Worm (Caenorhabditis elegans): ENCODE measurements around the gene gsy-1.

DNA sequence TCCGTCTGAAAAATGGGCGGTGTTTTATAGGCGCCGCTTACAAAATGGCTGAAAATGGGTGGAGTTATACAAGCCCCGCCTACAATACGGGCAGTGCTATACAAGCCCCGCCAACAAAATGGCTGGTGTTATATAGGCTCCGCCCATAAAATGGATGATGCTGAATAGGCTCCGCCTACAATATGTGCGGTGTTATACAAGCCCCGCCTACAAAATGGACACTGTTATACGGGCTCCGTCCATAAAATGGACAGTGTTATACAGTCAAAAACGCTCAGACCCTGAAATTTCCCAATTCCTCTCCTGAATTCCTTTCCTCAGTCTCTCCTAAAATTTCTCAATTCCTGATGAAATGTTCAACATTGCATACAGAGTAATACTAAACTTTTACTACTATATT is 11.8 kb downstream of the gsy-1 start:
- TF ChIP-seq ztf-4 (tag; optimal IDR thresholded peaks at IDR 0.05) (no peak), ceh-90 (tag; optimal IDR thresholded peaks at IDR 0.05) (no peak), fos-1 (tag; optimal IDR thresholded peaks at IDR 0.05) (no peak), ztf-11 (tag; optimal IDR thresholded peaks at IDR 0.05) (no peak), lsy-2 (tag; optimal IDR thresholded peaks at IDR 0.05) (no peak), lin-15B (tag; optimal IDR thresholded peaks at IDR 0.05) (no peak), pqm-1 (tag; optimal IDR thresholded peaks at IDR 0.05) (no peak), fkh-10 (GFP tag; optimal IDR thresholded peaks at IDR 0.05) (no peak)
